Fruit fly (Drosophila melanogaster): ENCODE data around the gene PDCD-5.

Gene PDCD-5

DNA sequence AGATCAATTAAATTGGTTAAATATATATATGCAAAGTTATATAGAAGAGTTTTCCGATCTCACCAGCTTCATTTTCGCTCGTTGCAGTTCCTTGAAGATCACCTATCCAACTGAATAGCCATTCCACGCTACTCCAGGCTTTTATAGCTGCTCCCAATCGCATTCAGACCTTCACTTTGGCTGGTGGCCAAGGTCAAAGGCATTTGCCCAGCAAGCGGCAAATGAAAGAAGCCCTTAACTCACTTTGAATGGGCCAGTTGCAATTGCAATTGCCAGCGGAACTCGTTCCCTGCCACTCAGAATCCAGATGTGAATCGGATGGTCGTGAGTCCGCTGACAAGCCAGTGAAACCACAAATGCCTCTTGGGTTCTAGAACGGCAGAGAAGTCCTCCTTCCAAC lies 29.7 kb upstream of the PDCD-5 start, which contains the start of gene CG34247:
TSS of gene CG34247 (minus strand) at position 101 of the 400 bp plus-strand sequence.
- no peak for TF ChIP-seq Myc (optimal IDR thresholded peaks at IDR 0.05)

dm6 chr3L:16259552-16259951 lies 27.7 kb upstream of the PDCD-5 start, which contains the start of gene CG13053:
Gene CG13053 (minus strand): TSS chr3L:16259722.
- no peak for TF ChIP-seq h (optimal IDR thresholded peaks at IDR 0.05)
- TF ChIP-seq ttk (optimal IDR thresholded peaks at IDR 0.05): no peak
- no peak for TF ChIP-seq Sin3A (optimal IDR thresholded peaks at IDR 0.05)
- no peak for TF ChIP-seq psq (optimal IDR thresholded peaks at IDR 0.05)
- TF ChIP-seq insv (optimal IDR thresholded peaks at IDR 0.05): no peak

- TF ChIP-seq psq (optimal IDR thresholded peaks at IDR 0.05) (no peak), ttk (optimal IDR thresholded peaks at IDR 0.05) (no peak), Myc (optimal IDR thresholded peaks at IDR 0.05) (no peak), h (optimal IDR thresholded peaks at IDR 0.05) (no peak), Sin3A (optimal IDR thresholded peaks at IDR 0.05) (no peak), insv (optimal IDR thresholded peaks at IDR 0.05) (no peak)
Observed at dm6 chr3L:16257118-16257627, 25.3 kb upstream of the PDCD-5 start, which contains the start of gene CG13054. Gene CG13054 (minus strand): TSS chr3L:16257191.

DNA sequence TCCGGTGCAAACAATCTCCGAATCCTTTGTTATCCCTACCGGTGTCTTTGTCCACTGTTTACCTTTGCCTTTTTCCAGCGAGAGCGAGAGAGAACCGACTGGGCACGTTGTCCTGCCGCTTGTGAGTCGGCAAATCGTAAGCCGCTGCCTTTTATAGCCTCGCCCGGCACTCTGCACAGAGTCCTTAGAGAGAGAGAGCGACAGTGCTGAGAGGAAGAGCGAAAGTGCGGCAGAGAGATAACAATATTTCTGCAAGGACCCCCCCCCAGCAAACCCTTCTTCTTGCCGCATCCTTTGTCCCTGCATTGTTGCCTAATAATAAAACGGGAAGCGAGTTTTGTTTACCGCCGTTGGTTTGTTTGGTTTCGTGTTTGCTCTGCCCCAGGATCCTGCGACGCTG lies 20.4 kb upstream of the PDCD-5 start, which contains the start of gene CG13055:
TSS of gene CG13055 (minus strand) at position 101 of the 400 bp plus-strand sequence.
- no peak for TF ChIP-seq Myc (optimal IDR thresholded peaks at IDR 0.05)
- TF ChIP-seq ttk (optimal IDR thresholded peaks at IDR 0.05): no peak
- no peak for TF ChIP-seq Sin3A (optimal IDR thresholded peaks at IDR 0.05)
- TF ChIP-seq h (optimal IDR thresholded peaks at IDR 0.05): no peak
- no peak for TF ChIP-seq insv (optimal IDR thresholded peaks at IDR 0.05)
- TF ChIP-seq psq (optimal IDR thresholded peaks at IDR 0.05): no peak

DNA sequence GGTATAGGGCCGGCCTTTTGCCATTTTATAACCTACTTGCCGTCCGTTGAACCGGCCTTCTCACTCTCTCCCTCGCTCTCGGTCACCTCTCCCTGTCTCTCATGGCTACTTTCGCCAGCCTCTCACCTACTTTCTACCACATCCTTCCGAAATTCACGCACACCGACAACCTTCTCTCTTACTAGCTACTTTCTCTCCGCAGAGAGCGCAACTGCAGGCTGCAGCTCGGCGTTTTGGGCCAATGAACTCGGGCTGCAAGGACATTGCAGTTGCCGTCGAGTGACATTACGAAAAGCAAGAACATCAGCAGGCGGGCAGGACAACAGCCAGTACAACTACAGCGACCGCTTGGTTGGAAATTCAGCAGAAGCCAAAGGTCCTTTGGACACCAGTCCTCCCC lies 9.5 kb upstream of the PDCD-5 start:
- TF ChIP-seq Myc (optimal IDR thresholded peaks at IDR 0.05): no peak
- TF ChIP-seq h (optimal IDR thresholded peaks at IDR 0.05): no peak
- TF ChIP-seq psq (optimal IDR thresholded peaks at IDR 0.05): no peak
- TF ChIP-seq Sin3A (optimal IDR thresholded peaks at IDR 0.05): no peak
- no peak for TF ChIP-seq ttk (optimal IDR thresholded peaks at IDR 0.05)
- TF ChIP-seq insv (optimal IDR thresholded peaks at IDR 0.05): no peak

- no peak for TF ChIP-seq ttk (optimal IDR thresholded peaks at IDR 0.05)
- no peak for TF ChIP-seq Sin3A (optimal IDR thresholded peaks at IDR 0.05)
- TF ChIP-seq Myc (optimal IDR thresholded peaks at IDR 0.05): no peak
- TF ChIP-seq insv (optimal IDR thresholded peaks at IDR 0.05): no peak
- no peak for TF ChIP-seq h (optimal IDR thresholded peaks at IDR 0.05)
- no peak for TF ChIP-seq psq (optimal IDR thresholded peaks at IDR 0.05)
Observed at dm6 chr3L:16233850-16234494, 2.1 kb upstream of the PDCD-5 start.

DNA sequence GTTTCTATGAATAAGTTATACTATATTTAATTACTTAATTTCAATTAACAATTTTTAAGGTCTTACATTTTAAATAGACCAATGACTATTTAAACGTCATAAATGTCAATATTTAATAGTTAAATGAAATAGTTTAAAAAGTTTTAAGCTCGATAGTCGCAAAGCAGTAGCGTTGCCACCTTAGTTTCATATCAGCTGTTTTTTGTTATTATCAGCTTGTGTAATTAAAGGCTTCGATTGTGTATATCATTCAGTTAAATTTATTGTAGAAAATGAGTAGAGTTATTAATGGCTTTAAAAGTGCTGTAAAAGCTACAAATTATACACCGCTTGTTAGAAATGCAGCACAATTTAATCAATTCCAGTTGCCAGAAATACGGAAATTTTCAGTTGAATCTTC lies 1.1 kb upstream of the PDCD-5 start, which contains the start of gene Hsc20:
TSS of gene Hsc20 (plus strand) at position 204 of the 400 bp plus-strand sequence.
- TF ChIP-seq insv (optimal IDR thresholded peaks at IDR 0.05) (no peak), ttk (optimal IDR thresholded peaks at IDR 0.05) (no peak), Myc (optimal IDR thresholded peaks at IDR 0.05) (no peak), psq (optimal IDR thresholded peaks at IDR 0.05) (no peak), Sin3A (optimal IDR thresholded peaks at IDR 0.05) (no peak), h (optimal IDR thresholded peaks at IDR 0.05) (no peak)

dm6 chr3L:16228659-16229205 lies 3.1 kb downstream of the PDCD-5 start, which contains the start of gene Tmx3:
Gene Tmx3 (plus strand): TSS chr3L:16229100.
- TF ChIP-seq psq (optimal IDR thresholded peaks at IDR 0.05): no peak
- TF ChIP-seq h (optimal IDR thresholded peaks at IDR 0.05): no peak
- no peak for TF ChIP-seq ttk (optimal IDR thresholded peaks at IDR 0.05)
- no peak for TF ChIP-seq insv (optimal IDR thresholded peaks at IDR 0.05)
- no peak for TF ChIP-seq Sin3A (optimal IDR thresholded peaks at IDR 0.05)
- TF ChIP-seq Myc (optimal IDR thresholded peaks at IDR 0.05): no peak

DNA sequence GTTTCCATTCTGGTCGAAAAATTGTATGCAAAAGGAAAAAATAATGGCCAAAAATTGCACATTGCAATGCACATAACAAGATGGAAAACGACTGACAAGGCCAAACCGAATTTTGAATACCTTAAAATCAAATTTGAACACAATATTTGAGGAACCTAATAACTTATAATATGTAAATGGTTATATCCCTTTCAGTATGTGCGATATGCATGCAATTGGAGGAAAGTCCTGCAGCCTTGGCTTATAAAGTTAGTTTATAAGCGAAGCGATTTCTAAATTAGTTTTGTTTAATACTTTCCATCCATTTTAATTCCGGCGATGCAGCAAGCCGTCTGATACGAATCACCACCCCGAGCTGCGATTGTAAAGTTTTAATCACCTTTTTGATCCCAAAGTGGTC lies 6.7 kb downstream of the PDCD-5 start:
- TF ChIP-seq psq (optimal IDR thresholded peaks at IDR 0.05) (no peak), Myc (optimal IDR thresholded peaks at IDR 0.05) (no peak), h (optimal IDR thresholded peaks at IDR 0.05) (no peak), insv (optimal IDR thresholded peaks at IDR 0.05) (no peak)

- TF ChIP-seq ttk (optimal IDR thresholded peaks at IDR 0.05): no peak
- TF ChIP-seq h (optimal IDR thresholded peaks at IDR 0.05): no peak
- TF ChIP-seq psq (optimal IDR thresholded peaks at IDR 0.05): no peak
- TF ChIP-seq Sin3A (optimal IDR thresholded peaks at IDR 0.05): no peak
- TF ChIP-seq Myc (optimal IDR thresholded peaks at IDR 0.05): no peak
- no peak for TF ChIP-seq insv (optimal IDR thresholded peaks at IDR 0.05)
Observed at dm6 chr3L:16221800-16222199, 10.0 kb downstream of the PDCD-5 start.

- TF ChIP-seq Sin3A (optimal IDR thresholded peaks at IDR 0.05): no peak
- TF ChIP-seq ttk (optimal IDR thresholded peaks at IDR 0.05): no peak
- no peak for TF ChIP-seq h (optimal IDR thresholded peaks at IDR 0.05)
- no peak for TF ChIP-seq psq (optimal IDR thresholded peaks at IDR 0.05)
- TF ChIP-seq insv (optimal IDR thresholded peaks at IDR 0.05): no peak
- TF ChIP-seq Myc (optimal IDR thresholded peaks at IDR 0.05): no peak
Observed at dm6 chr3L:16221278-16221677, 10.6 kb downstream of the PDCD-5 start.

- TF ChIP-seq h (optimal IDR thresholded peaks at IDR 0.05) (no peak), insv (optimal IDR thresholded peaks at IDR 0.05) (no peak), ttk (optimal IDR thresholded peaks at IDR 0.05) (no peak), Sin3A (optimal IDR thresholded peaks at IDR 0.05) (no peak), Myc (optimal IDR thresholded peaks at IDR 0.05) (no peak), psq (optimal IDR thresholded peaks at IDR 0.05) (no peak)
Observed at dm6 chr3L:16217935-16218334, 13.9 kb downstream of the PDCD-5 start.

Data from Kc167 (cell line).